Worm (Caenorhabditis elegans) whole organism, L1 larva: Measurements from ENCODE around the gene K05G3.1.

ENCODE experiments used
- C34B4.2 ChIP-seq: sonication (generic microtip); optimal IDR thresholded peaks from 2 replicates; lab custom pipeline; 2017; ENCODE audit warnings: mild to moderate bottlenecking, missing genetic modification characterization, missing compliant biosample characterization
- blmp-1 ChIP-seq: fragments of 150-350 bp; optimal IDR thresholded peaks from 2 replicates; lab custom pipeline; 2014; ENCODE audit warnings: missing biosample characterization, missing genetic modification characterization
- ceh-8 ChIP-seq: fragments of 200-800 bp; sonication (Bioruptor generic); optimal IDR thresholded peaks from 2 replicates; lab custom pipeline; 2018; ENCODE audit warnings: mild to moderate bottlenecking, missing genetic modification characterization, moderate library complexity, missing compliant biosample characterization
- ceh-82 ChIP-seq, 3 experiments: fragments of 150-350 bp in 1 of 3; sonication (generic microtip) in 2 of 3; optimal IDR thresholded peaks; 2 replicates each; lab custom pipeline; 2014 to 2017; ENCODE audit warnings: missing biosample characterization in 3 of 3, missing genetic modification characterization in 3 of 3
- ceh-90 ChIP-seq: sonication (generic microtip); optimal IDR thresholded peaks from 2 replicates; lab custom pipeline; 2016; ENCODE audit warnings: missing genetic modification characterization, missing compliant biosample characterization
- ces-1 ChIP-seq: fragments of 150-350 bp; optimal IDR thresholded peaks from 2 replicates; lab custom pipeline; 2014; ENCODE audit warnings: missing biosample characterization, missing genetic modification reagents, missing genetic modification characterization
- dpl-1 ChIP-seq, 3 experiments: fragments of 150-350 bp in 2 of 3; sonication (generic microtip) in 1 of 3; optimal IDR thresholded peaks; 2 replicates each; lab custom pipeline; 2014 to 2017; ENCODE audit warnings: missing biosample characterization in 3 of 3, missing genetic modification characterization in 3 of 3, missing genetic modification reagents in 3 of 3
- dsc-1 ChIP-seq: sonication (generic microtip); optimal IDR thresholded peaks from 2 replicates; lab custom pipeline; 2016; ENCODE audit warnings: mild to moderate bottlenecking, missing genetic modification characterization, missing compliant biosample characterization
- elt-2 ChIP-seq: sonication (generic microtip); optimal IDR thresholded peaks from 2 replicates; lab custom pipeline; 2016; ENCODE audit warnings: missing genetic modification characterization, mild to moderate bottlenecking, inconsistent platforms, missing compliant biosample characterization, missing genetic modification reagents
- elt-3 ChIP-seq, 6 experiments: fragments of 150-350 bp in 1 of 6; sonication (generic microtip); optimal IDR thresholded peaks; 2 replicates each; lab custom pipeline; 2017 to 2018; ENCODE audit warnings: missing biosample characterization in 6 of 6, missing genetic modification characterization in 6 of 6, inconsistent platforms in 1 of 6
- ets-5 ChIP-seq: fragments of 200-800 bp; sonication (Bioruptor generic); IDR thresholded peaks from 2 replicates; pipeline ENCODE4 v1.3.6; 2022; ENCODE audit warnings: missing genetic modification characterization, missing compliant biosample characterization
- fkh-10 ChIP-seq: sonication (generic microtip); optimal IDR thresholded peaks from 2 replicates; lab custom pipeline; 2017; ENCODE audit warnings: missing biosample characterization, missing genetic modification reagents, missing genetic modification characterization
- fkh-8 ChIP-seq: sonication (generic microtip); optimal IDR thresholded peaks from 2 replicates; lab custom pipeline; 2016; ENCODE audit warnings: mild to moderate bottlenecking, missing genetic modification characterization, missing compliant biosample characterization
- hlh-17 ChIP-seq: fragments of 200-800 bp; sonication (Bioruptor generic); optimal IDR thresholded peaks from 2 replicates; lab custom pipeline; 2018; ENCODE audit warnings: missing genetic modification characterization, mild to moderate bottlenecking, missing compliant biosample characterization, moderate library complexity, borderline replicate concordance
- hlh-4 ChIP-seq: sonication (generic microtip); optimal IDR thresholded peaks from 2 replicates; lab custom pipeline; 2016; ENCODE audit warnings: mild to moderate bottlenecking, missing genetic modification characterization, missing compliant biosample characterization
- hpl-2 ChIP-seq: fragments of 150-350 bp; optimal IDR thresholded peaks from 2 replicates; lab custom pipeline; 2014; ENCODE audit warnings: missing biosample characterization, missing genetic modification reagents, missing genetic modification characterization
- isw-1 ChIP-seq: fragments of 200-800 bp; sonication (Bioruptor generic); IDR thresholded peaks from 2 replicates; pipeline ENCODE4 v1.3.6; 2022; ENCODE audit warnings: missing genetic modification characterization, missing compliant biosample characterization
- lin-13 ChIP-seq: fragments of 150-350 bp; optimal IDR thresholded peaks from 2 replicates; lab custom pipeline; 2014; ENCODE audit warnings: missing biosample characterization, missing genetic modification reagents, missing genetic modification characterization
- lin-14 ChIP-seq: fragments of 200-800 bp; sonication (Bioruptor generic); optimal IDR thresholded peaks from 2 replicates; lab custom pipeline; 2018; ENCODE audit warnings: mild to moderate bottlenecking, missing genetic modification characterization, moderate library complexity, missing compliant biosample characterization
- lin-35 ChIP-seq, 2 experiments: fragments of 150-350 bp; optimal IDR thresholded peaks; 2 replicates each; lab custom pipeline; 2014; ENCODE audit warnings: missing biosample characterization in 2 of 2, missing genetic modification characterization in 2 of 2, missing genetic modification reagents in 2 of 2
- lin-39 ChIP-seq: fragments of 150-350 bp; optimal IDR thresholded peaks from 2 replicates; lab custom pipeline; 2014; ENCODE audit warnings: missing biosample characterization, missing genetic modification reagents, missing genetic modification characterization
- lir-3 ChIP-seq: sonication (generic microtip); optimal IDR thresholded peaks from 2 replicates; lab custom pipeline; 2016; ENCODE audit warnings: mild to moderate bottlenecking, missing genetic modification characterization, moderate library complexity, missing compliant biosample characterization; ENCODE audit not compliant: poor library complexity
- lsy-2 ChIP-seq, 2 experiments: fragments of 150-350 bp; optimal IDR thresholded peaks; 2 replicates each; lab custom pipeline; 2014; ENCODE audit warnings: missing biosample characterization in 2 of 2, missing genetic modification characterization in 2 of 2
- mep-1 ChIP-seq: fragments of 150-350 bp; optimal IDR thresholded peaks from 2 replicates; lab custom pipeline; 2014; ENCODE audit warnings: missing biosample characterization, missing genetic modification characterization
- nhr-19 ChIP-seq: fragments of 200-800 bp; sonication (Bioruptor generic); conservative IDR thresholded peaks from 2 replicates; pipeline ENCODE4 v1.3.6; 2022; ENCODE audit warnings: missing genetic modification characterization, missing compliant biosample characterization
- nhr-20 ChIP-seq: sonication (generic microtip); optimal IDR thresholded peaks from 2 replicates; lab custom pipeline; 2016; ENCODE audit warnings: mild to moderate bottlenecking, missing genetic modification characterization, missing compliant biosample characterization
- nhr-28 ChIP-seq: fragments of 150-350 bp; optimal IDR thresholded peaks from 2 replicates; lab custom pipeline; 2014; ENCODE audit warnings: missing biosample characterization, missing genetic modification characterization
- nhr-47 ChIP-seq: sonication (generic microtip); optimal IDR thresholded peaks from 2 replicates; lab custom pipeline; 2016; ENCODE audit warnings: mild to moderate bottlenecking, missing genetic modification characterization, moderate library complexity, missing compliant biosample characterization
- nhr-71 ChIP-seq: sonication (generic microtip); optimal IDR thresholded peaks from 2 replicates; lab custom pipeline; 2016; ENCODE audit warnings: mild to moderate bottlenecking, missing genetic modification characterization, moderate library complexity, missing compliant biosample characterization
- nhr-76 ChIP-seq: sonication (generic microtip); optimal IDR thresholded peaks from 2 replicates; lab custom pipeline; 2017; ENCODE audit warnings: missing biosample characterization, missing genetic modification characterization
- nhr-90 ChIP-seq: sonication (generic microtip); optimal IDR thresholded peaks from 2 replicates; lab custom pipeline; 2016; ENCODE audit warnings: mild to moderate bottlenecking, missing genetic modification characterization, missing compliant biosample characterization; ENCODE audit not compliant: poor library complexity
- rnt-1 ChIP-seq: sonication (generic microtip); optimal IDR thresholded peaks from 2 replicates; lab custom pipeline; 2016; ENCODE audit warnings: mild to moderate bottlenecking, missing genetic modification characterization, moderate library complexity, missing compliant biosample characterization
- skn-1 ChIP-seq: fragments of 150-350 bp; optimal IDR thresholded peaks from 2 replicates; lab custom pipeline; 2014; ENCODE audit warnings: missing biosample characterization, missing genetic modification characterization
- snu-23 ChIP-seq: sonication (generic microtip); optimal IDR thresholded peaks from 2 replicates; lab custom pipeline; 2016; ENCODE audit warnings: missing genetic modification characterization, missing compliant biosample characterization
- sptf-1 ChIP-seq: fragments of 150-350 bp; optimal IDR thresholded peaks from 2 replicates; lab custom pipeline; 2014; ENCODE audit warnings: missing biosample characterization, missing genetic modification characterization
- sup-37 ChIP-seq: fragments of 200-800 bp; sonication (Bioruptor generic); optimal IDR thresholded peaks from 2 replicates; lab custom pipeline; 2018; ENCODE audit warnings: mild to moderate bottlenecking, missing genetic modification characterization, missing compliant biosample characterization
- swsn-7 ChIP-seq: sonication (generic microtip); optimal IDR thresholded peaks from 2 replicates; lab custom pipeline; 2016; ENCODE audit warnings: missing genetic modification characterization, missing compliant biosample characterization
- tbx-2 ChIP-seq: sonication (generic microtip); optimal IDR thresholded peaks from 2 replicates; lab custom pipeline; 2016; ENCODE audit warnings: missing genetic modification characterization, missing compliant biosample characterization
- tlp-1 ChIP-seq: fragments of 150-350 bp; optimal IDR thresholded peaks from 2 replicates; lab custom pipeline; 2014; ENCODE audit warnings: missing biosample characterization, missing genetic modification characterization
- unc-30 ChIP-seq: sonication (generic microtip); optimal IDR thresholded peaks from 2 replicates; lab custom pipeline; 2017; ENCODE audit warnings: missing biosample characterization, missing genetic modification characterization
- unc-62 ChIP-seq: fragments of 150-350 bp; optimal IDR thresholded peaks from 2 replicates; lab custom pipeline; 2014; ENCODE audit warnings: missing biosample characterization, missing genetic modification reagents, missing genetic modification characterization
- unc-86 ChIP-seq: sonication (generic microtip); optimal IDR thresholded peaks from 2 replicates; lab custom pipeline; 2016; ENCODE audit warnings: missing genetic modification characterization, missing compliant biosample characterization
- xbp-1 ChIP-seq: sonication (generic microtip); optimal IDR thresholded peaks from 2 replicates; lab custom pipeline; 2016; ENCODE audit warnings: missing genetic modification characterization, missing compliant biosample characterization
- zip-4 ChIP-seq: fragments of 200-800 bp; sonication (Bioruptor generic); optimal IDR thresholded peaks from 2 replicates; lab custom pipeline; 2018; ENCODE audit warnings: mild to moderate bottlenecking, missing genetic modification characterization, moderate library complexity, missing compliant biosample characterization

The K05G3.1 gene

ce11 chrX:16482944-16483343 is 18.2 kb upstream of the K05G3.1 start:
- no peak for TF ChIP-seq unc-30 (tag; lab: Kevin White, UChicago)
- no peak for TF ChIP-seq dpl-1 (GFP tag; optimal IDR thresholded peaks at IDR 0.05; lab: Kevin White, UChicago)
- TF ChIP-seq nhr-28: no peak
- TF ChIP-seq ets-5 (GFP tag; lab: Robert Waterston, UW): no peak
- TF ChIP-seq unc-86 (tag; lab: Kevin White, UChicago): no peak
- TF ChIP-seq ceh-8 (GFP tag; lab: Kevin White, UChicago): no peak
- no peak for TF ChIP-seq ceh-90
- no peak for TF ChIP-seq nhr-76 (tag; lab: Kevin White, UChicago)
- no peak for TF ChIP-seq lin-13
- TF ChIP-seq zip-4 (GFP tag; lab: Kevin White, UChicago): no peak
- no peak for TF ChIP-seq fkh-8 (tag; lab: Kevin White, UChicago)
- no peak for TF ChIP-seq ces-1 (GFP tag; lab: Kevin White, UChicago)

- peak; percentile 3 for TF ChIP-seq elt-2 (tag; lab: Kevin White, UChicago)
- TF ChIP-seq sptf-1 (tag; lab: Kevin White, UChicago): no peak
Observed at ce11 chrX:16484043-16484442, 17.1 kb upstream of the K05G3.1 start.

ce11 chrX:16484681-16485080 is 16.5 kb upstream of the K05G3.1 start:
- TF ChIP-seq hlh-17 (GFP tag; lab: Kevin White, UChicago) (no peak), nhr-76 (tag; lab: Kevin White, UChicago) (no peak), snu-23 (peak; percentile 34), ceh-82 (tag; optimal IDR thresholded peaks at IDR 0.05; lab: Kevin White, UChicago) (peak in 1 of 3 experiments; percentile 55), blmp-1 (no peak), hlh-4 (no peak), fkh-8 (tag; lab: Kevin White, UChicago) (peak; percentile 56), nhr-19 (GFP tag; lab: Robert Waterston, UW) (0 out of 2 replicates have a peak, but pooled peaks have one; percentile 8), swsn-7 (tag; lab: Kevin White, UChicago) (peak; percentile 18), lin-39 (no peak), rnt-1 (peak; percentile 47), unc-62 (GFP tag; lab: Kevin White, UChicago) (no peak), lin-35 (GFP tag; optimal IDR thresholded peaks at IDR 0.05; lab: Kevin White, UChicago) (no peak), elt-3 (tag; optimal IDR thresholded peaks at IDR 0.05; lab: Kevin White, UChicago) (no peak), lsy-2 (tag; optimal IDR thresholded peaks at IDR 0.05; lab: Kevin White, UChicago) (peak in 1 of 2 experiments; percentile 59), nhr-71 (tag; lab: Kevin White, UChicago) (peak; percentile 69), nhr-90 (no peak), unc-86 (tag; lab: Kevin White, UChicago) (peak; percentile 22), tbx-2 (tag; lab: Kevin White, UChicago) (no peak), mep-1 (tag; lab: Kevin White, UChicago) (peak; percentile 64), lir-3 (tag; lab: Kevin White, UChicago) (no peak), sup-37 (GFP tag; lab: Kevin White, UChicago) (no peak), nhr-20 (tag; lab: Kevin White, UChicago) (no peak), fkh-10 (GFP tag; lab: Kevin White, UChicago) (peak; percentile 58), skn-1 (tag; lab: Kevin White, UChicago) (peak; percentile 29), hpl-2 (GFP tag; lab: Kevin White, UChicago) (no peak), tlp-1 (no peak), C34B4.2 (no peak), isw-1 (peak; percentile 13; the same call in 1 of the 2 replicates), dsc-1 (tag; lab: Kevin White, UChicago) (peak; percentile 40), xbp-1 (tag; lab: Kevin White, UChicago) (no peak), nhr-47 (tag; lab: Kevin White, UChicago) (peak; percentile 30), lin-14 (GFP tag; lab: Kevin White, UChicago) (peak; percentile 93), ceh-8 (GFP tag; lab: Kevin White, UChicago) (peak; percentile 27)
